Worm (Caenorhabditis elegans): ENCODE results near the gene Y53G8AR.8.

DNA sequence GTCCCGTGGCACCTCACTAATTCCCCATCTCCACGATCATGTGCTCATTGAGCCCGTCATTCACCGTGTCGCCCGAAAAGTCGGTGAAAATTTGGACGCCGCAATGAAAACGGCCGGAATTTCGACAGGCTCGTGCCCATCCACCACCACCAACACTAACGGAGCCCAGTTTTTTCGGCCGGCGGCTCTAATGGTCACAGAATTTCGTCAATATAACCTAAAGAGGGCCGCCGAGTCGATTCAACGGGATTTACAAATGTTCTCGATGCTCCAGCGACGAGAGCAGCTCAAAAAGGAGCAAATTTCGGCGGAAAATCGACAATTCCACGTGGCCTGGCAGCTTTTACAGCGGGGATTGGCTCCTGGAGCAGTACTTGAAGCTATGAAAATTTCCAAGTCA is 35.3 kb upstream of the Y53G8AR.8 start:
- TF ChIP-seq aly-2 (tag; optimal IDR thresholded peaks at IDR 0.05), result no peak
- TF ChIP-seq snpc-4 (tag; optimal IDR thresholded peaks at IDR 0.05), result no peak
- TF ChIP-seq pha-4 (tag; optimal IDR thresholded peaks at IDR 0.05), result no peak
- no peak for TF ChIP-seq ceh-82 (tag; optimal IDR thresholded peaks at IDR 0.05)
- TF ChIP-seq nfya-1 (tag; optimal IDR thresholded peaks at IDR 0.05; ENCODE audit: insufficient read depth), result no peak
- TF ChIP-seq ama-1 (optimal IDR thresholded peaks at IDR 0.05), result no peak
- no peak for TF ChIP-seq unc-39 (tag; optimal IDR thresholded peaks at IDR 0.05)

Data from whole organism, L3 larva.